Fruit fly (Drosophila melanogaster) whole organism, wandering third instar larva: ENCODE results near the gene CG8661.

ENCODE experiments used
- Abd-B ChIP-seq: fragments of >200 bp; optimal IDR thresholded peaks from 2 replicates; lab custom pipeline; 2017; ENCODE audit warnings: missing biosample characterization, missing genetic modification characterization
- CG32264 ChIP-seq: fragments of 200-800 bp; sonication (Bioruptor generic); optimal IDR thresholded peaks from 2 replicates; lab custom pipeline; 2016; ENCODE audit warnings: missing biosample characterization, missing genetic modification characterization
- CG9705 ChIP-seq: fragments of 200-800 bp; sonication (Bioruptor generic); optimal IDR thresholded peaks from 2 replicates; lab custom pipeline; 2018; ENCODE audit warnings: missing biosample characterization, mild to moderate bottlenecking, missing genetic modification characterization
- CrebA ChIP-seq: fragments of 200-800 bp; sonication (Bioruptor generic); optimal IDR thresholded peaks from 2 replicates; lab custom pipeline; 2016; ENCODE audit warnings: missing biosample characterization, mild to moderate bottlenecking, missing genetic modification characterization, borderline replicate concordance
- Dfd ChIP-seq: fragments of >200 bp; optimal IDR thresholded peaks from 2 replicates; lab custom pipeline; 2017; ENCODE audit warnings: missing biosample characterization, missing genetic modification characterization
- Dif ChIP-seq: fragments of 200-275, 200-300 bp; sonication (Bioruptor generic); optimal IDR thresholded peaks from 2 replicates; lab custom pipeline; 2018; ENCODE audit warnings: missing biosample characterization, missing genetic modification characterization; ENCODE audit not compliant: partially characterized antibody
- GATAd ChIP-seq: sonication (Bioruptor generic); optimal IDR thresholded peaks from 2 replicates; lab custom pipeline; 2016; ENCODE audit warnings: missing biosample characterization, missing genetic modification characterization
- HLH106 ChIP-seq: fragments of 200-800 bp; optimal IDR thresholded peaks from 3 replicates; lab custom pipeline; 2019; ENCODE audit warnings: missing biosample characterization, mild to moderate bottlenecking, missing genetic modification characterization, moderate library complexity
- Hnf4 ChIP-seq: fragments of 200-800 bp; sonication (Bioruptor generic); optimal IDR thresholded peaks from 2 replicates; lab custom pipeline; 2016; ENCODE audit warnings: missing biosample characterization, mild to moderate bottlenecking, missing genetic modification characterization
- Hr78 ChIP-seq: fragments of >200 bp; optimal IDR thresholded peaks from 2 replicates; lab custom pipeline; 2017; ENCODE audit warnings: missing biosample characterization, missing genetic modification characterization
- Hr83 ChIP-seq: fragments of 200-300 bp; sonication (Bioruptor generic); optimal IDR thresholded peaks from 2 replicates; lab custom pipeline; 2016; ENCODE audit warnings: missing biosample characterization, mild to moderate bottlenecking, missing genetic modification characterization, moderate library complexity; ENCODE audit not compliant: poor library complexity, severe bottlenecking
- Jra ChIP-seq: sonication (Bioruptor generic); optimal IDR thresholded peaks from 2 replicates; lab custom pipeline; 2016; ENCODE audit warnings: missing biosample characterization, missing genetic modification characterization
- Mio ChIP-seq: sonication (Bioruptor generic); optimal IDR thresholded peaks from 2 replicates; lab custom pipeline; 2016; ENCODE audit warnings: missing biosample characterization, missing genetic modification characterization
- Myc ChIP-seq: fragments of >200 bp; optimal IDR thresholded peaks from 2 replicates; lab custom pipeline; 2017
- N ChIP-seq: fragments of >200 bp; optimal IDR thresholded peaks from 2 replicates; lab custom pipeline; 2018; ENCODE audit warnings: missing biosample characterization, missing external identifiers, missing genetic modification characterization
- OdsH ChIP-seq: fragments of 200-800 bp; sonication (Bioruptor generic); optimal IDR thresholded peaks from 2 replicates; lab custom pipeline; 2016; ENCODE audit warnings: missing biosample characterization, mild to moderate bottlenecking, missing genetic modification characterization
- Rel ChIP-seq, 2 experiments: fragments of 200-800 bp; sonication (Bioruptor generic) in 1 of 2; optimal IDR thresholded peaks; 2 replicates in 1 of 2; 3 replicates in 1 of 2; lab custom pipeline; 2016 to 2019; ENCODE audit warnings: mild to moderate bottlenecking in 2 of 2, missing biosample characterization in 2 of 2, missing genetic modification characterization in 2 of 2, moderate library complexity in 1 of 2
- Sp1 ChIP-seq: fragments of 200-800 bp; sonication (Bioruptor generic); optimal IDR thresholded peaks from 3 replicates; lab custom pipeline; 2019; ENCODE audit warnings: missing biosample characterization, mild to moderate bottlenecking, missing genetic modification characterization, moderate library complexity
- Vsx2 ChIP-seq: fragments of 200-300, 225-300 bp; sonication (Bioruptor generic); optimal IDR thresholded peaks from 2 replicates; lab custom pipeline; 2018; ENCODE audit warnings: missing biosample characterization, missing genetic modification characterization; ENCODE audit not compliant: partially characterized antibody
- br ChIP-seq: fragments of 200-800 bp; sonication (Bioruptor generic); optimal IDR thresholded peaks from 2 replicates; lab custom pipeline; 2016; ENCODE audit warnings: missing biosample characterization, missing genetic modification characterization
- brk ChIP-seq: fragments of 200-800 bp; sonication (Bioruptor generic); optimal IDR thresholded peaks from 2 replicates; lab custom pipeline; 2016; ENCODE audit warnings: missing biosample characterization, mild to moderate bottlenecking, missing genetic modification characterization
- dl ChIP-seq, 2 experiments: fragments of 175-275, 200-275 bp in 1 of 2; fragments of 200-275 bp in 1 of 2; sonication (Bioruptor generic); optimal IDR thresholded peaks; lab custom pipeline; 2018; ENCODE audit warnings: mild to moderate bottlenecking in 2 of 2, missing biosample characterization in 2 of 2, missing genetic modification characterization in 2 of 2, moderate library complexity in 2 of 2; ENCODE audit not compliant: partially characterized antibody in 2 of 2, insufficient read depth in 1 of 2
- dmrt93B ChIP-seq: fragments of 200-800 bp; sonication (Bioruptor generic); optimal IDR thresholded peaks from 2 replicates; lab custom pipeline; 2018; ENCODE audit warnings: missing biosample characterization, mild to moderate bottlenecking, missing genetic modification characterization
- dsf ChIP-seq: sonication (Bioruptor generic); optimal IDR thresholded peaks from 2 replicates; lab custom pipeline; 2016; ENCODE audit warnings: missing biosample characterization, missing genetic modification characterization, borderline replicate concordance
- ey ChIP-seq: fragments of 200-800 bp; sonication (Bioruptor generic); optimal IDR thresholded peaks from 2 replicates; lab custom pipeline; 2016; ENCODE audit warnings: missing biosample characterization, missing genetic modification characterization
- foxo ChIP-seq, 2 experiments: fragments of 200-800 bp; sonication (Bioruptor generic); optimal IDR thresholded peaks; 2 replicates in 1 of 2; 3 replicates in 1 of 2; lab custom pipeline; 2016 to 2017; ENCODE audit warnings: missing biosample characterization in 2 of 2, missing genetic modification characterization in 2 of 2
- fru ChIP-seq: fragments of 200-800 bp; sonication (Bioruptor generic); optimal IDR thresholded peaks from 3 replicates; lab custom pipeline; 2016; ENCODE audit warnings: missing biosample characterization, mild to moderate bottlenecking, missing genetic modification characterization
- h ChIP-seq: fragments of 200-800 bp; sonication (Bioruptor generic); optimal IDR thresholded peaks from 3 replicates; lab custom pipeline; 2016; ENCODE audit warnings: missing biosample characterization, mild to moderate bottlenecking, missing genetic modification characterization
- jim ChIP-seq: fragments of 175-275, 200-325 bp; sonication (Bioruptor generic); optimal IDR thresholded peaks from 2 replicates; lab custom pipeline; 2016; ENCODE audit warnings: missing biosample characterization, mild to moderate bottlenecking, missing genetic modification characterization
- lola ChIP-seq: fragments of >200 bp; optimal IDR thresholded peaks from 2 replicates; lab custom pipeline; 2017; ENCODE audit warnings: missing biosample characterization, missing genetic modification characterization
- pan ChIP-seq: fragments of >200 bp; optimal IDR thresholded peaks from 2 replicates; lab custom pipeline; 2017
- psq ChIP-seq: fragments of 200-800 bp; sonication (Bioruptor generic); optimal IDR thresholded peaks from 3 replicates; lab custom pipeline; 2017; ENCODE audit warnings: missing biosample characterization, mild to moderate bottlenecking, missing genetic modification characterization, moderate library complexity
- rgr ChIP-seq: fragments of 200-800 bp; sonication (Bioruptor generic); optimal IDR thresholded peaks from 3 replicates; lab custom pipeline; 2016; ENCODE audit warnings: missing biosample characterization, mild to moderate bottlenecking, missing genetic modification characterization
- sage ChIP-seq: fragments of 200-800 bp; sonication (Bioruptor generic); optimal IDR thresholded peaks from 2 replicates; lab custom pipeline; 2016; ENCODE audit warnings: missing biosample characterization, mild to moderate bottlenecking, missing genetic modification characterization
- sv ChIP-seq: fragments of 200-800 bp; sonication (Bioruptor generic); optimal IDR thresholded peaks from 3 replicates; lab custom pipeline; 2016; ENCODE audit warnings: missing biosample characterization, missing genetic modification characterization
- tai ChIP-seq: sonication (Bioruptor generic); optimal IDR thresholded peaks from 2 replicates; lab custom pipeline; 2016; ENCODE audit warnings: missing biosample characterization, missing genetic modification characterization
- usp ChIP-seq: fragments of >200 bp; optimal IDR thresholded peaks from 2 replicates; lab custom pipeline; 2017; ENCODE audit warnings: missing biosample characterization, missing genetic modification characterization
- woc ChIP-seq: sonication (Bioruptor generic); optimal IDR thresholded peaks from 2 replicates; lab custom pipeline; 2016; ENCODE audit warnings: missing biosample characterization, mild to moderate bottlenecking, missing genetic modification characterization

Gene CG8661

DNA sequence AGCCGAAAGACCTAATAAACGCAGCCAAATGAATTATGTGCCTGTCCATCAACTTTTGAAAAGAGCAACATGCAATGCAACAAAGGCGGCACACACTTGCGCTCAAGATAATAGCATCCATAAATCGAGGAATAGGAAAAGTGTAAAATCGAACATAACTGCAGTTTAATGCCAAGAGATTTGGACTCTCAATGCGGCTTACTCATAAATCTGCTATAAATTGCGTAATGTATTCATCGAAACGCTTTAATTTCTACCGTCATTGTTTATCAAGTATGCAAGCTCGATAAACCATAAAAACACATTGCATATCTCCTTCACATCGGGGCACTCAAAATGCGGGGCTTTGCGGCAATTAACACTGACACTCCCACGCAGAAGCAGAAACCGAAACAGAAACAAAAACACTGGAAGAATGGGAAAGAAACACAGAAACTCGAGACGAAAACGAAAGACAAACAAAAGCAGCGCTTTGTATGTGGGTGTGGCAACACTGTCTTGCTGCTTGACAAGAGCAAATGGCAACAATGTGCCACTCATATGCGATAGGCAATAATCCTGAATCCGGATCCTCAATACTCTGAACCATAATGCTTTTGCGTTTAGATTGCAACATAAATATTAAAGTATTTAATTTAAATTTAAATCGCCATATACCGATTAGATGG is 13.8 kb upstream of the CG8661 start:
- TF ChIP-seq Abd-B (GFP tag; lab: Kevin White, UChicago) (no peak), tai (GFP tag; lab: Kevin White, UChicago) (no peak), ey (GFP tag; lab: Kevin White, UChicago) (peak; percentile 29), Dif (GFP tag; lab: Kevin White, UChicago) (no peak), OdsH (GFP tag; lab: Kevin White, UChicago) (peak; percentile 48), sage (GFP tag; lab: Kevin White, UChicago) (no peak), jim (no peak), Jra (no peak), Mio (GFP tag; lab: Kevin White, UChicago) (no peak), sv (GFP tag; lab: Kevin White, UChicago) (no peak), foxo (GFP tag; optimal IDR thresholded peaks at IDR 0.05; lab: Kevin White, UChicago) (peak in 1 of 2 experiments; percentile 41), Dfd (GFP tag; lab: Kevin White, UChicago) (no peak), woc (no peak), HLH106 (tag; lab: Kevin White, UChicago) (peak; percentile 30), Rel (GFP tag; optimal IDR thresholded peaks at IDR 0.05; lab: Kevin White, UChicago) (no peak), Rel (tag; optimal IDR thresholded peaks at IDR 0.05; lab: Kevin White, UChicago) (no peak), h (GFP tag; lab: Kevin White, UChicago) (peak; percentile 26), br (GFP tag; lab: Kevin White, UChicago) (no peak), GATAd (GFP tag; lab: Kevin White, UChicago) (no peak), CG9705 (GFP tag; lab: Kevin White, UChicago) (no peak), Hnf4 (GFP tag; lab: Kevin White, UChicago) (peak; percentile 47), dmrt93B (no peak), CrebA (GFP tag; lab: Kevin White, UChicago) (no peak), fru (GFP tag; lab: Kevin White, UChicago) (no peak), pan (no peak), lola (no peak), Sp1 (GFP tag; lab: Kevin White, UChicago) (peak; percentile 4), brk (GFP tag; lab: Kevin White, UChicago) (no peak), CG32264 (GFP tag; lab: Kevin White, UChicago) (no peak), dl (GFP tag; optimal IDR thresholded peaks at IDR 0.05; lab: Kevin White, UChicago; ENCODE audit: insufficient read depth in 1 of 2, partially characterized antibody in 2 of 2) (no peak), Vsx2 (no peak), Myc (no peak), Hr78 (GFP tag; lab: Kevin White, UChicago) (no peak), dsf (GFP tag; lab: Kevin White, UChicago) (no peak), Hr83 (GFP tag; lab: Kevin White, UChicago) (no peak), psq (GFP tag; lab: Kevin White, UChicago) (peak; percentile 74), rgr (GFP tag; lab: Kevin White, UChicago) (peak; percentile 29), N (GFP tag; lab: Kevin White, UChicago) (no peak), usp (GFP tag; lab: Kevin White, UChicago) (no peak)
- TF ChIP-seq, all 38 proteins: peak for 9

DNA sequence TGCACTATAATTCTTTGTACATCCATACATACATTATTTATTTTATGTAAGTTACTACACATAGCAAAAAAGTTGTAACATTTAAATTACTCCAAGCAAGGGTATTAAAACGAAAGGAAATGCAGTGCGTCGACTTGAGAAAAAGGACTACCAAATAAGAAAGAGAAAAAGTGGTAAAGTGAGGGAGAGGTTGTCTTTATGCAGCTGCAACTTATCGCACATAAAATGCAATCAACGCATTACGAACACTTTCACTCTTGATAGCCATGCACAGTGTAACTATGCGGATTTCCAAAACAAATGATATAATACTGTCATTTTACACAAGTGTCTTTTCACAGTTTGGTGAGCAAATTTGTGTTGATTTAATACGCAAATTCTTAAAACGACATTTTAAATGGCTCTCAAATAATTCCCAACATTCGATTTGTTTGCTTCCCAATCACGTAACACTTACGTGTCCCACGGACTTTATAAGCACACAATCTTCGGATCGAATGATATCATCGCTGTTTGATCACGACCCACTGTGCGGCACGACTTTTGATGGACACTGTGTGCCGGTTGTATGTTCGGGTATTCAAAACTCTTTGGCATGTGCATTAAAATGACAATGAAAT is 12.9 kb upstream of the CG8661 start:
- no peak for TF ChIP-seq Hr78 (GFP tag; lab: Kevin White, UChicago)
- no peak for TF ChIP-seq Vsx2
- peak; percentile 64 for TF ChIP-seq OdsH (GFP tag; lab: Kevin White, UChicago)
- no peak for TF ChIP-seq Rel (GFP tag; optimal IDR thresholded peaks at IDR 0.05; lab: Kevin White, UChicago)
- TF ChIP-seq Rel (tag; optimal IDR thresholded peaks at IDR 0.05; lab: Kevin White, UChicago), result no peak
- TF ChIP-seq fru (GFP tag; lab: Kevin White, UChicago), result peak; percentile 81
- no peak for TF ChIP-seq lola
- TF ChIP-seq jim, result no peak
- no peak for TF ChIP-seq CrebA (GFP tag; lab: Kevin White, UChicago)
- TF ChIP-seq h (GFP tag; lab: Kevin White, UChicago), result peak; percentile 67
- no peak for TF ChIP-seq GATAd (GFP tag; lab: Kevin White, UChicago)
- TF ChIP-seq sv (GFP tag; lab: Kevin White, UChicago), result no peak
- peak; percentile 64 for TF ChIP-seq psq (GFP tag; lab: Kevin White, UChicago)
- TF ChIP-seq dsf (GFP tag; lab: Kevin White, UChicago), result peak; percentile 8
- TF ChIP-seq CG9705 (GFP tag; lab: Kevin White, UChicago), result no peak
- TF ChIP-seq Abd-B (GFP tag; lab: Kevin White, UChicago), result no peak
- TF ChIP-seq ey (GFP tag; lab: Kevin White, UChicago), result peak; percentile 68
- TF ChIP-seq tai (GFP tag; lab: Kevin White, UChicago), result peak; percentile 19
- no peak for TF ChIP-seq N (GFP tag; lab: Kevin White, UChicago)
- TF ChIP-seq dmrt93B, result peak; percentile 55
- peak in 1 of 2 experiments; percentile 76 for TF ChIP-seq foxo (GFP tag; optimal IDR thresholded peaks at IDR 0.05; lab: Kevin White, UChicago)
- no peak for TF ChIP-seq dl (GFP tag; optimal IDR thresholded peaks at IDR 0.05; lab: Kevin White, UChicago; ENCODE audit: insufficient read depth in 1 of 2, partially characterized antibody in 2 of 2)
- peak; percentile 62 for TF ChIP-seq rgr (GFP tag; lab: Kevin White, UChicago)
- peak; percentile 40 for TF ChIP-seq brk (GFP tag; lab: Kevin White, UChicago)
- no peak for TF ChIP-seq Dif (GFP tag; lab: Kevin White, UChicago)
- peak; percentile 64 for TF ChIP-seq Sp1 (GFP tag; lab: Kevin White, UChicago)
- no peak for TF ChIP-seq Jra
- TF ChIP-seq br (GFP tag; lab: Kevin White, UChicago), result peak; percentile 74
- TF ChIP-seq sage (GFP tag; lab: Kevin White, UChicago), result no peak
- TF ChIP-seq Dfd (GFP tag; lab: Kevin White, UChicago), result no peak
- TF ChIP-seq CG32264 (GFP tag; lab: Kevin White, UChicago), result peak; percentile 33
- TF ChIP-seq Hr83 (GFP tag; lab: Kevin White, UChicago), result no peak
- TF ChIP-seq Myc, result no peak
- TF ChIP-seq Mio (GFP tag; lab: Kevin White, UChicago), result peak; percentile 13
- peak; percentile 79 for TF ChIP-seq woc
- TF ChIP-seq pan, result no peak
- peak; percentile 71 for TF ChIP-seq HLH106 (tag; lab: Kevin White, UChicago)
- TF ChIP-seq usp (GFP tag; lab: Kevin White, UChicago), result no peak
- TF ChIP-seq Hnf4 (GFP tag; lab: Kevin White, UChicago), result peak; percentile 19
- TF ChIP-seq, all 38 proteins: peak for 18
